Worm (Caenorhabditis elegans): ENCODE results near the gene unk-1.

DNA sequence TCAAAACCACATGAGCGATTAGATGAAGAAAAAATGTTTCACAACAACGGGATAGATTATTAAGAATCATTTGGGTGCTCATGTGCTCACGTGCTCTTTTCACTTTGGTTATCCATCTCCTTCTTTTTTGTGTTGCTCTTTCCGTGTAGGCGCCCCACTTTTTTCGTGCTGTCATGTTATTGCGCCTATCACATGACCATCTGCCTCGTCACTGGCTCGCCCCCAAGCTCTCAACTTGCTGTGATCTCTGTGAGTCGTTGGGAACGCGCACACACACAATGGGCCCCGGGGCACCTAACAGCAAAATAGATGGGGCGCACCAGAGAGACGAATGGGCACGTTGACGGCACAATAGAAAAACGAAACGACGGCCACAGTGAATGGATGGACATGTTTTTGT is 6.8 kb downstream of the unk-1 start:
- peak; percentile 89 for TF ChIP-seq him-1 (tag; optimal IDR thresholded peaks at IDR 0.05)
- no peak for TF ChIP-seq W03F9.2 (tag; optimal IDR thresholded peaks at IDR 0.05)
- no peak for TF ChIP-seq dao-5 (tag; optimal IDR thresholded peaks at IDR 0.05)

All from whole organism, L4/young adult.